Fruit fly (Drosophila melanogaster): ENCODE measurements around the gene CG5342.
A peak's percentile ranks its signal among the peaks of the same experiment; 100 is the strongest.

The CG5342 gene

DNA sequence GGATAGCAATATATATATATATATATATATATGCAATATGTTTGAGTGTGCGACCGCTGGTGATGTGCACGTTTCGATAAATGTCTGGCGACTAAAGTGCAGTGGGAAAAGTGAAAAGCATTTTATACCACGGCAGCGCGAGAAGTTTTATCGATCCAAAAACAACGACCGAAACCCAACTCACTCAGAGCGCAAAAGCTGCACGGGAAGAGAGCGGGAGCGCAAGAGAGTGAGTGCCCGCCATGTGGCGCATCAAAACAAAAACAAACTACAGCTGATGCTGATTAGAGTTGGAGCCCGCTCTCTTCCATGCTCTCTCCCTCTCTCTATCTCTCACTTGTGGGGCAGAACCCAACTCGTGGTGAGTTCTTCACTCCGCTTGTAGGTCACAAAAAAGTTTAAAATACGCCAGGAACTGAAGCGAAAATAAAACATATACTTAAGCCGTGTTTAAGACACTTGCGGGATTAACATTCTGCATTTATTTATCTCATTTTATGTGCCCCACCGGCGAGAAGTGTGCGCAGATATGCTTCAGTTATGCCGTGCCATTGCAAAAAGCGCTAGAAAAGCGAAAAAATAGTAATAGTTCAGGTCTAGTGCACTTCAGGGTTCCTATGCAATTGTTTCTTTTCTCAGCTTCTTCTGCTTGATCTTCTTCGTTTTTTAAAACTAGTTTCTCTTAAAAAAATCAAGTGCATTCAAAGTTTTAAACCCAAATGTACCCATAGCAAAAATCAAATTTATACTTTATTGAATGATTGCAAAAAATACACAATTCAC, 26.2 kb downstream of the CG5342 start (continued):
- no peak for TF ChIP-seq bcd (GFP tag; optimal IDR thresholded peaks at IDR 0.05)
- peak; percentile 60; the same call in 1 of the 2 replicates for TF ChIP-seq vvl (GFP tag; IDR thresholded peaks at IDR 0.05)
- no peak for TF ChIP-seq Taf1 (GFP tag; IDR thresholded peaks at IDR 0.05)
- TF ChIP-seq ac (GFP tag; optimal IDR thresholded peaks at IDR 0.05), result no peak
- no peak for TF ChIP-seq kah (GFP tag; optimal IDR thresholded peaks at IDR 0.05)
- no peak for TF ChIP-seq CG10209 (GFP tag; optimal IDR thresholded peaks at IDR 0.05)
- TF ChIP-seq Xrp1 (GFP tag; IDR thresholded peaks at IDR 0.05), result peak; percentile 9; the same call in 1 of the 2 replicates
- TF ChIP-seq psq (GFP tag; optimal IDR thresholded peaks at IDR 0.05), result no peak
- TF ChIP-seq Dip3 (GFP tag; optimal IDR thresholded peaks at IDR 0.05), result no peak
- no peak for TF ChIP-seq Optix (GFP tag; IDR thresholded peaks at IDR 0.05)
- no peak for TF ChIP-seq CG3281 (GFP tag; optimal IDR thresholded peaks at IDR 0.05)
- TF ChIP-seq peb (GFP tag; IDR thresholded peaks at IDR 0.05), result peak; percentile 20; the same call in 1 of the 2 replicates
- TF ChIP-seq insv (GFP tag; optimal IDR thresholded peaks at IDR 0.05), result no peak
- peak; percentile 44 for TF ChIP-seq lbe (GFP tag; optimal IDR thresholded peaks at IDR 0.05)
- TF ChIP-seq eve (GFP tag; optimal IDR thresholded peaks at IDR 0.05), result peak in 1 of 2 experiments; percentile 52
- TF ChIP-seq fd96Cb (tag; optimal IDR thresholded peaks at IDR 0.05), result no peak
- TF ChIP-seq CG5953 (GFP tag; IDR thresholded peaks at IDR 0.05), result no peak
- TF ChIP-seq pan (optimal IDR thresholded peaks at IDR 0.05), result no peak
- no peak for TF ChIP-seq pan (GFP tag; optimal IDR thresholded peaks at IDR 0.05 in 1 of 2, IDR thresholded peaks at IDR 0.05 in 1 of 2)
- TF ChIP-seq zfh2 (GFP tag; optimal IDR thresholded peaks at IDR 0.05), result no peak
- no peak for TF ChIP-seq fd64A (GFP tag; optimal IDR thresholded peaks at IDR 0.05)
- no peak for TF ChIP-seq CG14050 (GFP tag; IDR thresholded peaks at IDR 0.05)
- no peak for TF ChIP-seq chn (GFP tag; optimal IDR thresholded peaks at IDR 0.05)
- no peak for TF ChIP-seq tup (GFP tag; optimal IDR thresholded peaks at IDR 0.05)
- TF ChIP-seq CG6683 (GFP tag; optimal IDR thresholded peaks at IDR 0.05), result no peak
- no peak for TF ChIP-seq ems (GFP tag; optimal IDR thresholded peaks at IDR 0.05)
- no peak for TF ChIP-seq CoRest (tag; optimal IDR thresholded peaks at IDR 0.05)
- no peak for TF ChIP-seq Nf-YB (GFP tag; optimal IDR thresholded peaks at IDR 0.05)
- no peak for TF ChIP-seq ro (GFP tag; IDR thresholded peaks at IDR 0.05)
- no peak for TF ChIP-seq luna (GFP tag; optimal IDR thresholded peaks at IDR 0.05)
- TF ChIP-seq CG18262 (tag; optimal IDR thresholded peaks at IDR 0.05), result no peak
- peak; percentile 48; the same call in 1 of the 3 replicates for TF ChIP-seq Opbp (GFP tag; IDR thresholded peaks at IDR 0.05; ENCODE audit: partially characterized antibody)
- TF ChIP-seq CG16863 (GFP tag; optimal IDR thresholded peaks at IDR 0.05), result no peak
- no peak for TF ChIP-seq emc (GFP tag; optimal IDR thresholded peaks at IDR 0.05)
- peak; percentile 52; the same call in 2 of the 3 replicates for TF ChIP-seq CG7963 (GFP tag; IDR thresholded peaks at IDR 0.05; ENCODE audit: partially characterized antibody)
- TF ChIP-seq pfk (GFP tag; optimal IDR thresholded peaks at IDR 0.05), result no peak
- peak; percentile 37 for TF ChIP-seq HLHmδ (GFP tag; optimal IDR thresholded peaks at IDR 0.05)
- TF ChIP-seq sens-2 (GFP tag; IDR thresholded peaks at IDR 0.05), result peak; percentile 23; the same call in 1 of the 2 replicates
- no peak for TF ChIP-seq Hr39 (optimal IDR thresholded peaks at IDR 0.05)
- no peak for TF ChIP-seq tgo (GFP tag; IDR thresholded peaks at IDR 0.05)
- TF ChIP-seq Oaz (GFP tag; IDR thresholded peaks at IDR 0.05), result no peak
- peak; percentile 94; the same call in 3 of the 4 replicates for TF ChIP-seq chinmo (GFP tag; IDR thresholded peaks at IDR 0.05; ENCODE audit: partially characterized antibody)
- 0 out of 2 replicates have a peak, but pooled peaks have one; percentile 3 for TF ChIP-seq H2.0 (GFP tag; IDR thresholded peaks at IDR 0.05)
- no peak for TF ChIP-seq abd-A (tag; optimal IDR thresholded peaks at IDR 0.05)
- peak; percentile 80 for TF ChIP-seq sna (GFP tag; IDR thresholded peaks at IDR 0.05; ENCODE audit: partially characterized antibody)
- no peak for TF ChIP-seq CG4820 (GFP tag; optimal IDR thresholded peaks at IDR 0.05)
- TF ChIP-seq Hsf (GFP tag; optimal IDR thresholded peaks at IDR 0.05), result no peak
- no peak for TF ChIP-seq gcm2 (GFP tag; optimal IDR thresholded peaks at IDR 0.05)
- no peak for TF ChIP-seq dimm (GFP tag; IDR thresholded peaks at IDR 0.05)
- TF ChIP-seq gsb (GFP tag; IDR thresholded peaks at IDR 0.05), result no peak

Data from whole organism, embryonic.